Worm (Caenorhabditis elegans) whole organism, mixed stage, embryonic: ENCODE measurements around the gene F15H10.7.

Experiments
- M03D4.4 ChIP-seq: sonication (generic microtip); optimal IDR thresholded peaks from 2 replicates; lab custom pipeline; 2017; ENCODE audit warnings: mild to moderate bottlenecking, missing genetic modification characterization, missing compliant biosample characterization
- bed-3 ChIP-seq: fragments of 200-800 bp; sonication (Bioruptor generic); optimal IDR thresholded peaks from 3 replicates; lab custom pipeline; 2018; ENCODE audit warnings: mild to moderate bottlenecking, missing genetic modification characterization, moderate library complexity, missing compliant biosample characterization
- blmp-1 ChIP-seq: fragments of 150-350 bp; optimal IDR thresholded peaks from 2 replicates; lab custom pipeline; 2014; ENCODE audit warnings: missing biosample characterization, missing genetic modification characterization
- ceh-39 ChIP-seq: fragments of 150-350 bp; optimal IDR thresholded peaks from 2 replicates; lab custom pipeline; 2014; ENCODE audit warnings: missing biosample characterization, missing genetic modification characterization
- ceh-43 ChIP-seq: fragments of 200-800 bp; sonication (Bioruptor generic); optimal IDR thresholded peaks from 2 replicates; lab custom pipeline; 2018; ENCODE audit warnings: mild to moderate bottlenecking, missing genetic modification characterization, moderate library complexity, missing compliant biosample characterization
- ceh-83 ChIP-seq: fragments of 200-800 bp; sonication (Bioruptor generic); optimal IDR thresholded peaks from 2 replicates; lab custom pipeline; 2018; ENCODE audit warnings: mild to moderate bottlenecking, missing genetic modification characterization, missing compliant biosample characterization
- ces-1 ChIP-seq: fragments of 150-350 bp; optimal IDR thresholded peaks from 2 replicates; lab custom pipeline; 2014; ENCODE audit warnings: missing biosample characterization, missing genetic modification reagents, missing genetic modification characterization
- cnd-1 ChIP-seq: fragments of 200-800 bp; sonication (Bioruptor generic); optimal IDR thresholded peaks from 2 replicates; lab custom pipeline; 2018; ENCODE audit warnings: mild to moderate bottlenecking, missing genetic modification characterization, missing compliant biosample characterization
- drap-1 ChIP-seq: fragments of 200-800 bp; sonication (Bioruptor generic); optimal IDR thresholded peaks from 3 replicates; lab custom pipeline; 2018; ENCODE audit warnings: mild to moderate bottlenecking, missing genetic modification characterization, missing compliant biosample characterization
- elt-1 ChIP-seq: sonication (generic microtip); optimal IDR thresholded peaks from 2 replicates; lab custom pipeline; 2017; ENCODE audit warnings: missing genetic modification characterization, mild to moderate bottlenecking, missing compliant biosample characterization, antibody characterized with exemption, moderate library complexity, borderline replicate concordance; ENCODE audit not compliant: insufficient read depth
- elt-3 ChIP-seq: fragments of 150-350 bp; optimal IDR thresholded peaks from 2 replicates; lab custom pipeline; 2014; ENCODE audit warnings: missing biosample characterization, missing genetic modification characterization
- hlh-1 ChIP-seq: fragments of 150-350 bp; optimal IDR thresholded peaks from 2 replicates; lab custom pipeline; 2014; ENCODE audit warnings: missing biosample characterization, missing genetic modification reagents, missing genetic modification characterization
- lin-13 ChIP-seq: fragments of 150-350 bp; optimal IDR thresholded peaks from 2 replicates; lab custom pipeline; 2014; ENCODE audit warnings: missing biosample characterization, missing genetic modification characterization
- lin-32 ChIP-seq: fragments of 200-800 bp; sonication (Bioruptor generic); optimal IDR thresholded peaks from 2 replicates; lab custom pipeline; 2018; ENCODE audit warnings: mild to moderate bottlenecking, missing genetic modification characterization, missing compliant biosample characterization
- lsy-2 ChIP-seq: fragments of 150-350 bp; optimal IDR thresholded peaks from 2 replicates; lab custom pipeline; 2014; ENCODE audit warnings: missing biosample characterization, missing genetic modification characterization
- mab-5 ChIP-seq: fragments of 150-350 bp; optimal IDR thresholded peaks from 2 replicates; lab custom pipeline; 2014; ENCODE audit warnings: missing biosample characterization, missing genetic modification characterization
- mls-2 ChIP-seq: sonication (generic microtip); optimal IDR thresholded peaks from 2 replicates; lab custom pipeline; 2016; ENCODE audit warnings: mild to moderate bottlenecking, missing genetic modification characterization, moderate library complexity, missing compliant biosample characterization
- nhr-12 ChIP-seq: fragments of 150-350 bp; optimal IDR thresholded peaks from 2 replicates; lab custom pipeline; 2014; ENCODE audit warnings: missing biosample characterization, missing genetic modification characterization
- nhr-237 ChIP-seq: fragments of 150-350 bp; optimal IDR thresholded peaks from 2 replicates; lab custom pipeline; 2014; ENCODE audit warnings: missing biosample characterization, missing genetic modification characterization
- nhr-28 ChIP-seq: fragments of 150-350 bp; optimal IDR thresholded peaks from 2 replicates; lab custom pipeline; 2014; ENCODE audit warnings: missing biosample characterization, missing genetic modification characterization
- pha-4 ChIP-seq: fragments of 150-350 bp; optimal IDR thresholded peaks from 2 replicates; lab custom pipeline; 2018; ENCODE audit warnings: missing biosample characterization, missing genetic modification reagents, missing genetic modification characterization
- sem-2 ChIP-seq: fragments of 200-800 bp; sonication (Bioruptor generic); optimal IDR thresholded peaks from 2 replicates; lab custom pipeline; 2018; ENCODE audit warnings: mild to moderate bottlenecking, missing genetic modification characterization, missing compliant biosample characterization
- snpc-4 ChIP-seq: fragments of 150-350 bp; optimal IDR thresholded peaks from 2 replicates; lab custom pipeline; 2014; ENCODE audit warnings: missing biosample characterization, missing genetic modification characterization
- sptf-1 ChIP-seq: sonication (generic microtip); optimal IDR thresholded peaks from 2 replicates; lab custom pipeline; 2017; ENCODE audit warnings: mild to moderate bottlenecking, missing genetic modification characterization, moderate library complexity, missing compliant biosample characterization
- unc-39 ChIP-seq: fragments of 150-350 bp; optimal IDR thresholded peaks from 2 replicates; lab custom pipeline; 2014; ENCODE audit warnings: missing biosample characterization, missing genetic modification characterization
- unc-62 ChIP-seq: fragments of 150-350 bp; optimal IDR thresholded peaks from 2 replicates; lab custom pipeline; 2014; ENCODE audit warnings: missing biosample characterization, missing genetic modification reagents, missing genetic modification characterization
- ztf-11 ChIP-seq: fragments of 150-350 bp; optimal IDR thresholded peaks from 2 replicates; lab custom pipeline; 2014; ENCODE audit warnings: missing biosample characterization, missing genetic modification characterization

The F15H10.7 gene

DNA sequence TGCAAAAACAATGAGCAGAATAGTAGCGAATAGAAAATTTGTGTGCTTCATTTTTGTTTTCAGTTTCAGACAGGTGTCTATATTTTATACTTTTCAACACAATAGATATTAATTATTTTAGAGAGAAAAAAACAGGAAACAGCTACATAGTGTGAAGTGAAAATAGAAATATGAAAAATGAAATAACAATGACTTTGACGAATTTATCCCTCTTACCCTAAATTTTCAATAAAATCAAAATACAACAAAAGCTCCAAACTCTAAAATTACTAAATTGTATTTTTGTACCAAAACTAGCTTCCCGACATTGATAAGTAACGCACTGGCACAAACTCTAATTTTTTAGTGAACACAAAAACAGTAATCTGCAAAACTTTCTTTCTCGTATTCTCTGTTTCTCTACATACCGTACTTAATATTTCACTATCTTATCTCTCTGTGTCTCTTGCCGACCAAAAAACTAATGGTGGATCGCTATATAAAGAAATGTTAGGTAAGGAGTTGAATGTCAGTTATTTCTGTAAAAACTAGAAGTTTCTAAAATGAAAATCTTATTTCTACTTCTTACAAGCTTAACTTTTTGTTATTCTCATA, 10.9 kb downstream of the F15H10.7 start, which contains the start of the genes col-151 and ugt-1:
Gene col-151, minus strand, starts transcription at position 51 of the 594 bp plus-strand sequence.
Gene ugt-1, plus strand, starts transcription at position 491 of the 594 bp plus-strand sequence.
- TF ChIP-seq elt-1: no peak
- no peak for TF ChIP-seq M03D4.4 (tag; lab: Kevin White, UChicago)
- no peak for TF ChIP-seq ceh-43
- no peak for TF ChIP-seq hlh-1 (tag; lab: Kevin White, UChicago)
- no peak for TF ChIP-seq lin-32
- TF ChIP-seq unc-39 (tag; lab: Kevin White, UChicago): no peak
- TF ChIP-seq nhr-28 (tag; lab: Kevin White, UChicago): no peak
- TF ChIP-seq mab-5 (tag; lab: Kevin White, UChicago): no peak
- no peak for TF ChIP-seq ceh-39 (tag; lab: Kevin White, UChicago)
- TF ChIP-seq ces-1 (GFP tag; lab: Kevin White, UChicago): no peak

DNA sequence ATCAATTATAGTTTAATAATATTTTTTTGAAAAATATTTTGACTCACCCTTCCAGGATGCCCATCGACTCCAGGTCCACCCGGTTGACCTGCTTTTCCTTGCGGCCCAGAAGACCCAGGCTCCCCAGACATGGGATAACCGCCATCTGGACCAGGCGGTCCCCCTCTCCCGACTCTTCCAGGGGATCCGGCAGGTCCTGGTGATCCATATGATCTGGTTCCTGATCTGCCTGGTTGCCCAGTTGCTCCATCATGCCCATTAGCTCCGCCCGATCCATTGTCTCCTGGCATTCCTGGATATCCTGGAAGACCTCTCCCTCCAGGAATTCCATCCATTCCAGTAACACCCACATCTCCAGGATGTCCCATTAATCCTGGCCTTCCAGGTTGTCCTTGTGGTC, 12.5 kb downstream of the F15H10.7 start:
- TF ChIP-seq bed-3 (GFP tag; lab: Kevin White, UChicago): no peak
- TF ChIP-seq drap-1 (GFP tag; lab: Kevin White, UChicago): no peak
- no peak for TF ChIP-seq ceh-39 (tag; lab: Kevin White, UChicago)
- no peak for TF ChIP-seq mls-2 (tag; lab: Kevin White, UChicago)
- TF ChIP-seq M03D4.4 (tag; lab: Kevin White, UChicago): no peak
- TF ChIP-seq unc-39 (tag; lab: Kevin White, UChicago): no peak
- no peak for TF ChIP-seq sptf-1 (tag; lab: Kevin White, UChicago)

DNA sequence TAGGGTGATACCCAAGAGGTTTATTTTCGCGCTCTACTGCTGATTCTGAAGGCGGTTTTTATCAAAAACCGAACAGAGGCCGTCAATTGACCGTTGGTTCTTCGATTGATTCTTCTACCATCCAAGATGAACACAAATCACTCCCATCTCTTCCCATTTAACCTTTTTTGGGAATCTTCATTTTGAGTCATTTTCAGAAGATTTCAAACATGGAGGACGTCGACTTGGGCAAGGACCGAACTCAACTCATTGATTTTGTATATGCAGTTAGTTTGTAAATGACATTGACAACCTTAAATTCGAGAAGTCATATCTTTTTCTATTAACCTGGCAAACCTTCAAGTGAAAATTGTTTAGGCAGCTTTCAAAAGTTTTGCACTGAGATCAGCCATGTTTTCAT, 17.9 kb downstream of the F15H10.7 start, which contains the start of gene AC3.5:
Gene AC3.5, plus strand, starts transcription at position 210 of the 400 bp plus-strand sequence.
- TF ChIP-seq nhr-12 (tag; lab: Kevin White, UChicago): no peak
- no peak for TF ChIP-seq elt-3
- no peak for TF ChIP-seq unc-39 (tag; lab: Kevin White, UChicago)
- TF ChIP-seq ztf-11 (tag; lab: Kevin White, UChicago): no peak
- TF ChIP-seq blmp-1 (tag; lab: Kevin White, UChicago): no peak

DNA sequence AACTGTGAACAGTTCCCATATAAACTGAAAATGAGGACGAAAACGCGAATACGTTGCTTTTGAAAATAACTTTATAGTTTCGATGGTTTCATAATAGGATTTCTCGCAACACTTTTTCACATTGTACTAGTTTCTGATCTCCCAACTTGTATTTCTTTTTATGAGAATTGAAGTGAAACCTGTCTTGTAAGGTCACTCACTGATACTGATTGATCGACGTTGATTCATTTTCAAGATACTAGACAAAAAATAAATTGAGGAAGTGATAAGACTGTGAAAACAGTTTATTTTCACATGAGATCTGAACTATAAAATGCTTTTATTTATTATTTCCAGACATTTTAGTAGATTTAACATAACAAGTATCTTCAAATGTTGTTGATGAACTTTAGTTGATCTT, 18.8 kb downstream of the F15H10.7 start:
- TF ChIP-seq snpc-4 (tag; lab: Kevin White, UChicago): no peak
- TF ChIP-seq M03D4.4 (tag; lab: Kevin White, UChicago): no peak
- TF ChIP-seq lin-13 (tag; lab: Kevin White, UChicago): no peak
- no peak for TF ChIP-seq ztf-11 (tag; lab: Kevin White, UChicago)
- TF ChIP-seq sem-2: no peak
- no peak for TF ChIP-seq mab-5 (tag; lab: Kevin White, UChicago)
- no peak for TF ChIP-seq bed-3 (GFP tag; lab: Kevin White, UChicago)
- TF ChIP-seq drap-1 (GFP tag; lab: Kevin White, UChicago): no peak
- no peak for TF ChIP-seq ceh-83 (GFP tag; lab: Kevin White, UChicago)
- no peak for TF ChIP-seq pha-4
- no peak for TF ChIP-seq nhr-237
- no peak for TF ChIP-seq elt-3
- no peak for TF ChIP-seq lsy-2

DNA sequence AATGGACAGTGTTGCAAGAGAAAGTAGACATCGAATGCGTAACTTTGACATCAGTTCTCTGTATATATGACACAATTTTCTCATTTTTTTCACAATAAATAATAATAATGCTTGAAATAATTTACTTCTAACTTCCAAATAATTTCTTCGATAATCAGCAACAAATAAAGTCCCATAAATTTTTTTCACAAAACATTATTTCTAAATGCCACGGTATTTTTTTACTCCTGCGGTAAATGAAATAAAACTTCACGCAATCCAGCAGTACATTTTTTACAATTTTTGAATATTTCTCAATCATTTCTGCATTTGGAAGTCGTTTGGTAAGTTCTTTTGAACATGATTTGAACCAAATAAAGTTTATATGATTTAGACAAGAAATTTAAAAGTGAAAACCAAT, 22.3 kb downstream of the F15H10.7 start, which contains the start of gene spe-10:
Gene spe-10, plus strand, starts transcription at position 301 of the 400 bp plus-strand sequence.
- TF ChIP-seq ces-1 (GFP tag; lab: Kevin White, UChicago): no peak
- no peak for TF ChIP-seq lin-32
- no peak for TF ChIP-seq bed-3 (GFP tag; lab: Kevin White, UChicago)
- TF ChIP-seq cnd-1 (tag; lab: Kevin White, UChicago): no peak

DNA sequence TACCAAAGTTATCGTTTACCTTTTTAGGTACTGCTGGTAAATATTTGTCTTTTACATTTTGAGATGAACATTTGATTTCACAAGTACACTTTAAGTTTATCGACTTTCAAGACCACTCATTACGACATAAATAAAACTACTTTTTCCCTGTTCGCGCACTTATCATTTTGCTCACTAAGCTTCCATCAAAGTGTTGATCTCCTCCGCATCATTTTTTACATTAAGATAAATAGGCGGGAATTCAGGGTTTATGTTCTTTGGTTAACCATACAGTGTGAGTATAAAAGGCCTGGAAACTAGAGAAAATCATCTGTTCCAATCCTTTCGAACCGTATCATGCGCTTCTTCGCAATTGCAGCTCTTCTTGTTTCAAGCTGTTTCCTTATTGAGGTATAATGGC, 24.1 kb downstream of the F15H10.7 start, which contains the start of gene pqn-2:
Gene pqn-2, plus strand, starts transcription at position 301 of the 400 bp plus-strand sequence.
- TF ChIP-seq drap-1 (GFP tag; lab: Kevin White, UChicago) (no peak), lin-13 (tag; lab: Kevin White, UChicago) (no peak), unc-62 (GFP tag; lab: Kevin White, UChicago) (no peak), ceh-83 (GFP tag; lab: Kevin White, UChicago) (no peak), sptf-1 (tag; lab: Kevin White, UChicago) (no peak)
